Worm (Caenorhabditis elegans) whole organism, L4 larva: ENCODE data around the gene F46F5.11.

Experiments
- R02D3.7 ChIP-seq: fragments of 150-350 bp; sonication (generic microtip); optimal IDR thresholded peaks from 3 replicates; lab custom pipeline; 2014; ENCODE audit warnings: missing biosample characterization, missing genetic modification characterization
- ama-1 ChIP-seq: fragments of 150-350 bp; optimal IDR thresholded peaks from 2 replicates; lab custom pipeline; 2014; ENCODE audit warnings: inconsistent platforms, mixed read lengths
- dmd-6 ChIP-seq: fragments of 200-800 bp; sonication (Bioruptor generic); IDR thresholded peaks from 2 replicates; pipeline ENCODE4 v1.3.6; 2022; ENCODE audit warnings: missing genetic modification reagents, missing genetic modification characterization, missing compliant biosample characterization
- lin-13 ChIP-seq: fragments of 150-350 bp; optimal IDR thresholded peaks from 2 replicates; lab custom pipeline; 2014; ENCODE audit warnings: missing biosample characterization, missing genetic modification reagents, missing genetic modification characterization
- nhr-237 ChIP-seq: sonication (generic microtip); optimal IDR thresholded peaks from 2 replicates; lab custom pipeline; 2017; ENCODE audit warnings: missing biosample characterization, missing genetic modification characterization
- nhr-77 ChIP-seq: fragments of 150-350 bp; optimal IDR thresholded peaks from 2 replicates; lab custom pipeline; 2014; ENCODE audit warnings: missing biosample characterization, missing genetic modification characterization

DNA sequence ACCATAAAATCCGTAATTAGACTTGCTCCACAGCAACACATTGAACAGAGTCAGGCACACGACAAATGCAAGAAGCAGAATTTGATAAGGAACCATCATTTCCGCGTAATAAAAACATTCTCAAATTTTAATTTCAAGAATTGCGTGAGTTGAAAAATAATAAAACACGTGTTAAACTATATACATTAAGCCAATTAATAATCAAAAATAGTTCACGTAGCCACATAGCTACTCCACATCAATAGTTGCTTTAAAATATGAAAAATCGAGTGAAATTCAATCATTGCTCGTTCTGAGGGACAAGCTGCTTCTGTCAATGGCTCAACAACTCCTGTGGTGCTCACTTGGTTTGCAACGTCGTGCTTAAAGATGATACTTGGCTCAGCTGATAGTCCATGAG lies 25.7 kb upstream of the F46F5.11 start, which contains the start of gene Y39F10A.3:
- no peak for TF ChIP-seq dmd-6 (GFP tag; lab: Robert Waterston, UW)
- no peak for TF ChIP-seq nhr-77
- TF ChIP-seq ama-1 (lab: Kevin White, UChicago): no peak
- no peak for TF ChIP-seq R02D3.7 (tag; lab: Kevin White, UChicago)
- no peak for TF ChIP-seq lin-13 (GFP tag; lab: Kevin White, UChicago)
- no peak for TF ChIP-seq nhr-237 (tag; lab: Kevin White, UChicago)
